Worm (Caenorhabditis elegans) whole organism, early embryonic: ENCODE data around the gene C54G7.1.
A peak's percentile ranks its signal among the peaks of the same experiment; 100 is the strongest.

Experiments used
- B0310.2 ChIP-seq: sonication (generic microtip); optimal IDR thresholded peaks from 2 replicates; lab custom pipeline; 2016; ENCODE audit warnings: mild to moderate bottlenecking, missing genetic modification characterization, missing compliant biosample characterization
- F13C5.2 ChIP-seq: sonication (generic microtip); optimal IDR thresholded peaks from 2 replicates; lab custom pipeline; 2017; ENCODE audit warnings: mild to moderate bottlenecking, missing genetic modification characterization, inconsistent platforms, missing compliant biosample characterization
- aly-1 ChIP-seq: sonication (generic microtip); optimal IDR thresholded peaks from 2 replicates; lab custom pipeline; 2016; ENCODE audit warnings: missing genetic modification characterization, missing compliant biosample characterization
- ama-1 ChIP-seq: fragments of 150-350 bp; optimal IDR thresholded peaks from 2 replicates; lab custom pipeline; 2014
- ceh-13 ChIP-seq: fragments of 200-800 bp; sonication (Bioruptor generic); optimal IDR thresholded peaks from 2 replicates; lab custom pipeline; 2018; ENCODE audit warnings: mild to moderate bottlenecking, missing genetic modification characterization, missing compliant biosample characterization
- ceh-36 ChIP-seq: sonication (generic microtip); optimal IDR thresholded peaks from 2 replicates; lab custom pipeline; 2016; ENCODE audit warnings: missing genetic modification characterization, inconsistent platforms, missing compliant biosample characterization
- ets-7 ChIP-seq: sonication (generic microtip); optimal IDR thresholded peaks from 2 replicates; lab custom pipeline; 2016; ENCODE audit warnings: missing genotype, missing genetic modification characterization, missing compliant biosample characterization
- flt-1 ChIP-seq: fragments of 200-800 bp; sonication (Bioruptor generic); IDR thresholded peaks from 2 replicates; pipeline ENCODE4 v1.3.6; 2022; ENCODE audit warnings: missing genetic modification characterization, missing compliant biosample characterization
- hmbx-1 ChIP-seq: sonication (generic microtip); optimal IDR thresholded peaks from 2 replicates; lab custom pipeline; 2016; ENCODE audit warnings: mild to moderate bottlenecking, missing genetic modification characterization, missing compliant biosample characterization
- hmg-4 ChIP-seq: fragments of 200-800 bp; sonication (Bioruptor generic); optimal IDR thresholded peaks from 2 replicates; lab custom pipeline; 2018; ENCODE audit warnings: mild to moderate bottlenecking, missing genetic modification characterization, missing compliant biosample characterization
- hnd-1 ChIP-seq: sonication (generic microtip); optimal IDR thresholded peaks from 2 replicates; lab custom pipeline; 2016; ENCODE audit warnings: missing genetic modification characterization, missing compliant biosample characterization
- pes-1 ChIP-seq: fragments of 200-800 bp; sonication (Bioruptor generic); IDR thresholded peaks from 2 replicates; pipeline ENCODE4 v1.3.6; 2022; ENCODE audit warnings: missing genetic modification reagents, missing genetic modification characterization, missing compliant biosample characterization
- scrt-1 ChIP-seq: fragments of 200-800 bp; sonication (Bioruptor generic); IDR thresholded peaks from 2 replicates; pipeline ENCODE4 v1.3.6; 2022; ENCODE audit warnings: missing genetic modification characterization, missing compliant biosample characterization
- sea-1 ChIP-seq: fragments of 200-800 bp; sonication (Bioruptor generic); conservative IDR thresholded peaks from 2 replicates; pipeline ENCODE4 v1.3.6; 2022; ENCODE audit warnings: missing genetic modification characterization, missing compliant biosample characterization
- tbx-11 ChIP-seq: fragments of 200-800 bp; sonication (Bioruptor generic); IDR thresholded peaks from 2 replicates; pipeline ENCODE4 v1.3.6; 2022; ENCODE audit warnings: missing genetic modification characterization, missing compliant biosample characterization
- tbx-37 ChIP-seq: fragments of 200-800 bp; sonication (Bioruptor generic); conservative IDR thresholded peaks from 2 replicates; pipeline ENCODE4 v1.3.6; 2022; ENCODE audit warnings: missing genetic modification reagents, missing genetic modification characterization, missing compliant biosample characterization
- tra-4 ChIP-seq: sonication (generic microtip); optimal IDR thresholded peaks from 2 replicates; lab custom pipeline; 2017; ENCODE audit warnings: missing genetic modification characterization, missing compliant biosample characterization

The C54G7.1 gene

DNA sequence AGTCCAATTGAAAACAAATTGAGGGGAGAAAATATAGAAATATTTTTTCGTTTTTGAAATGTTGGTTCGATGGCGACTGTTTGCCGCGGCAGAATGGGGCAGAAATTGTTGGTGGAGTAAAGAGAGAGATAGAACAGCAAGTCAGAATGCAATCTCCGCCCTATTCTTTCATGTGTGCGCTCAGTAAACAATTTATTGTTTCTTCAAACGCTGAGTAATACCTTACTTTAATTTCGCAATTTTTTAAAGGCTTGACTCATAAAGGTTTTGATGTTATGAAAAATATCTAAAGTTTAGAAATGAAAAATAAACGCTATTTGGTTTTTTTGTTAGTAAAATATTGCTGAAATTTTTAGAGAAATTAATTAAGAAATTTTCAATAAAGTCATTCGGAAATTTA lies 29.4 kb upstream of the C54G7.1 start:
- TF ChIP-seq tra-4 (tag; lab: Kevin White, UChicago) (no peak), F13C5.2 (tag; lab: Kevin White, UChicago) (no peak), aly-1 (no peak), ceh-13 (no peak), sea-1 (no peak)

DNA sequence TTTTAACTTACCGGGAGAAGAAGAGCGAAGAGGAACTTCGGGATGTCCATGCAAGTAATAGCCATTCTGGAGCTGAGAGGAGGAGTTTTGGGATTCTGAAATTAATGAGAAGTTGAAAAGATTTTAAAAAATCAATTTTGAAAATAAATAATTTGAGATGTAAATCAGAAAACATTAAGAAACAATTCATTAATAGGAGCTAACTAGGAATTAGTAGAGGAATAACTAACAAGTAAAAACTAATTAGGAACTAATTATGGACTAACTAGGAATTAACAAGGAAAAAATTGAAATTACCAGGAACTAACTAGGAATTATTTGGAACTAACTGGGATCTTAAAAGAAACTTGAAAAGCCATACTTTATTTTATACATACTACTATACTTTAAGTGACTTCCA lies 28.8 kb upstream of the C54G7.1 start, which contains the start of gene T23F2.4:
Gene T23F2.4, minus strand, starts transcription at position 101 of the 400 bp plus-strand sequence.
- TF ChIP-seq pes-1 (GFP tag; lab: Robert Waterston, UW) (no peak), scrt-1 (GFP tag; lab: Robert Waterston, UW) (no peak), ama-1 (lab: Kevin White, UChicago) (no peak)

DNA sequence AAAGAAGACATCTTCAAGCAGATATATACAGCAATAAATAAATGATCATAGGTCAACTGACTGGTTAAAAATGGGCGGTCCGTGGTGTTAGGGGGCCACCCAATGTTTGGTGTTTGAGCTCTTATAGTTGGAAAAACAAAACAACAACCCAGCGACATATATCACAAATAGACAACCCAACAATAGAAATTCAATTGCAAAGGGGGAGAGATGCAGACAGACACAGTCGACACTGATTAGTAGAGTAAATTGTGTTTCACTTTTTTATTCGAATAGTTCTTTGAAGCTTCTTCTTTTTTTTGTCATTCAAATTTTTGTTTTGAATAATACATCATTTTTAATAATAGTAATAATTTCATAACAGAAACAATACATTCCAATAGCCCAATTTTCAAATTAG lies 28.3 kb upstream of the C54G7.1 start:
- TF ChIP-seq tra-4 (tag; lab: Kevin White, UChicago) (no peak), tbx-11 (GFP tag; lab: Robert Waterston, UW) (no peak), ceh-13 (no peak), pes-1 (GFP tag; lab: Robert Waterston, UW) (no peak), F13C5.2 (tag; lab: Kevin White, UChicago) (no peak), hnd-1 (tag; lab: Kevin White, UChicago) (no peak), hmg-4 (GFP tag; lab: Kevin White, UChicago) (no peak), ceh-36 (tag; lab: Kevin White, UChicago) (no peak), B0310.2 (tag; lab: Kevin White, UChicago) (no peak)

DNA sequence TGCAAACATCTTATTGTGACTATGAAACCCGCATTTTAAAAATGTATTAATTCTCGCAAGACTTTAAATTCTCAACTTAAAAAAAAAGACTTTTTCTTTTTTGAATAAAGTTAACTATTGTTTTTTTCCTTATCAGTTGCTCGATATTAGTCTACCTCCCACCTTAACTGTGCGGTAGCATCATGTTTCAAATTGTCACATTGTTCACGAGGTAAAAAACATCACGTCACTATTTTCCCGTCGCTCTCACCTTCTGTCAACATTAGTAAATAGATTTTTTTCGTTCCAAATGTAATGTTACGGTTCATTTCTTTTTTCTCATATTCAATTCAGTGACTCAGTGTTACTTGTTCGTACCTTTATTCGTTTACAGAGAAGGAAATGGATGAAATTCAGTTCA lies 27.4 kb upstream of the C54G7.1 start:
- TF ChIP-seq tbx-37 (no peak), tbx-11 (GFP tag; lab: Robert Waterston, UW) (no peak), tra-4 (tag; lab: Kevin White, UChicago) (no peak), ets-7 (tag; lab: Kevin White, UChicago) (no peak), hnd-1 (tag; lab: Kevin White, UChicago) (no peak), B0310.2 (tag; lab: Kevin White, UChicago) (no peak), aly-1 (no peak)

DNA sequence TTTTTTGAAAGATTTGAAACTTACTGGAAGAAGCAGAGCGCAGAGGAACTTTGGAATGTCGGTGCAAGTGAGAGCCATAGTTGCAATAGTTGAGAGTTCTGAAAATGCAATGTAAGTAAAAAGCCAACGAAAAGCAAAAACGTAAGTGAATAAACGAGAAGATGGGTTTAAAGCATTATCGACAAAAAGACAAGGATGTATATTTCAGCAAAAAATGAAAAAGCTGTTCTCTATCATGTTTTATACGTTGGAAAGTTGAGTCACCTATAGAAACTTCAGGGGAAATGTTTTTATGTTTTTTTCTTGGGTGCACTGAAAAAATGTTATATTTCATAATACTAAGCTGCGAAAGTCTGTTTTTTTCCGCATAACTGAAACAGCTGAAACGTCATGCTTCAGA lies 26.7 kb upstream of the C54G7.1 start, which contains the start of gene T23F2.5:
Gene T23F2.5, minus strand, starts transcription at position 101 of the 400 bp plus-strand sequence.
- TF ChIP-seq tbx-11 (GFP tag; lab: Robert Waterston, UW) = no peak
- TF ChIP-seq ceh-13 = no peak
- no peak for TF ChIP-seq pes-1 (GFP tag; lab: Robert Waterston, UW)
- TF ChIP-seq ets-7 (tag; lab: Kevin White, UChicago) = no peak
- no peak for TF ChIP-seq F13C5.2 (tag; lab: Kevin White, UChicago)
- no peak for TF ChIP-seq ama-1 (lab: Kevin White, UChicago)
- no peak for TF ChIP-seq flt-1 (GFP tag; lab: Robert Waterston, UW)
- TF ChIP-seq tra-4 (tag; lab: Kevin White, UChicago) = no peak
- TF ChIP-seq tbx-37 = no peak
- no peak for TF ChIP-seq sea-1
- no peak for TF ChIP-seq hmg-4 (GFP tag; lab: Kevin White, UChicago)
- no peak for TF ChIP-seq B0310.2 (tag; lab: Kevin White, UChicago)
- no peak for TF ChIP-seq hmbx-1 (tag; lab: Kevin White, UChicago)
- TF ChIP-seq ceh-36 (tag; lab: Kevin White, UChicago) = no peak
- TF ChIP-seq hnd-1 (tag; lab: Kevin White, UChicago) = no peak
- TF ChIP-seq scrt-1 (GFP tag; lab: Robert Waterston, UW) = no peak
- TF ChIP-seq aly-1 = no peak

DNA sequence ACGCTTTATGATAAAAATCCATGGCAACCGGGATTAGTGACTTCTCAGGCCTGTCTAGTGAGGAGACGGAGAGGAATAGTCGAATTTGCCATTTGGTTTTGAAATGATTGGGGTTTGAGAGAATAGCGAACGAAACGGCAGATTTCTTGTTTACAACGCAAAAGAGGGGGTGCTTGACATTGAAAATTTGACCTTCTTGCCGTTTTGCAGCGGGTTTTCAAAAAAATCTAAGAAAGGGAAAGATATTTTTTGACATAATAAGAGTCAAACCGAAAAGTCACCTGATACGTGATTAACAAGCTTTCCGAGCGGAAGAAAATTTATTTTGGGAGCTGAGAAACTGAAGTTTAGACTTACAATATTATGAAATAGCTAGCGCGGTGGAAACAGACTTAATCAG lies 25.9 kb upstream of the C54G7.1 start:
- TF ChIP-seq tbx-11 (GFP tag; lab: Robert Waterston, UW) = no peak
- no peak for TF ChIP-seq aly-1
- TF ChIP-seq pes-1 (GFP tag; lab: Robert Waterston, UW) = no peak
- TF ChIP-seq hnd-1 (tag; lab: Kevin White, UChicago) = no peak
- TF ChIP-seq scrt-1 (GFP tag; lab: Robert Waterston, UW) = no peak
- no peak for TF ChIP-seq hmg-4 (GFP tag; lab: Kevin White, UChicago)
- TF ChIP-seq flt-1 (GFP tag; lab: Robert Waterston, UW) = no peak
- TF ChIP-seq ceh-36 (tag; lab: Kevin White, UChicago) = no peak
- no peak for TF ChIP-seq sea-1

DNA sequence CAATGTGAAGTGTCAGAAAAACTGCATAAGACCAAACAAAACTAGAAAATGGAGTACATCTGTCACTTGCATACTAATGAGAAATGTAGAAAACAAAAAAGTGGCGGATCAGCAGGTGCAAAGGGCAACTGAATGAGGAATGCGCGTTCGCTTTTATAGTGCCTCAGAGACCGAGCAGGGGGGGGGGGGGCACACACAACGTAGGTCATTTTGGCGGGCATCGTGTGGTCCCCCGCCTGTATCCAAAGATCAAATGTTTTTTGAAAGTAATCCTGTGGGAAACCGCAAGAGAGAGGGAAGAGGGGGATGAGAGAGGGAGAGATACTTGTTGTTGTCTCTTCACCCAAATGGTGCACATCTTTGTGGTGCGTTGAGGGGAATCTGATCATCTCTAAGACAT lies 25.4 kb upstream of the C54G7.1 start:
- TF ChIP-seq ets-7 (tag; lab: Kevin White, UChicago) (no peak), tra-4 (tag; lab: Kevin White, UChicago) (no peak), F13C5.2 (tag; lab: Kevin White, UChicago) (no peak), scrt-1 (GFP tag; lab: Robert Waterston, UW) (no peak), hnd-1 (tag; lab: Kevin White, UChicago) (no peak), ceh-36 (tag; lab: Kevin White, UChicago) (no peak), sea-1 (peak; percentile 65; the same call in 1 of the 2 replicates), ceh-13 (no peak), hmg-4 (GFP tag; lab: Kevin White, UChicago) (peak; percentile 82), pes-1 (GFP tag; lab: Robert Waterston, UW) (0 out of 2 replicates have a peak, but pooled peaks have one; percentile 22), aly-1 (peak; percentile 30), ama-1 (lab: Kevin White, UChicago) (no peak), tbx-37 (no peak), hmbx-1 (tag; lab: Kevin White, UChicago) (no peak), B0310.2 (tag; lab: Kevin White, UChicago) (no peak), flt-1 (GFP tag; lab: Robert Waterston, UW) (no peak), tbx-11 (GFP tag; lab: Robert Waterston, UW) (0 out of 2 replicates have a peak, but pooled peaks have one; percentile 11)

DNA sequence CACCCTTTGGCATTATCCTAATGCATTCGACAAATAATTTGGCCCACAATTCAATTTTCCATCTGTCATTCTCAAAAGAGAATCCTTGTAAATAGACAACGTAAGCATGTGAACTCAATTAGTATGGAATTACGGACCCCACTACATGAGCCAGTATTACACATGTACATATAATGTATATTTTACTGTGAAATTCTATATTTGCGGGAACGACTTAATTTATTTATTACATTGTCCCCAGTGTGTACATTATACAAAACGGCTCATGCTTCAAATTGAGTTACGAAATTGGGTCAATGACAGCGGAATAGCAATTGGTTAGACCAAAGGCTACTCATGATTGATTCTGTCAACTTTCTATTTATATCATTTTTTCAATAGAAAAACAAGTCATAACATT lies 24.2 kb upstream of the C54G7.1 start:
- TF ChIP-seq flt-1 (GFP tag; lab: Robert Waterston, UW) (no peak), ets-7 (tag; lab: Kevin White, UChicago) (no peak), hnd-1 (tag; lab: Kevin White, UChicago) (no peak), tbx-11 (GFP tag; lab: Robert Waterston, UW) (no peak), aly-1 (no peak), F13C5.2 (tag; lab: Kevin White, UChicago) (no peak), B0310.2 (tag; lab: Kevin White, UChicago) (no peak)
